Fruit fly (Drosophila melanogaster) whole organism, embryonic: ENCODE measurements around the gene CG31612.

Experiments
- B-H1 ChIP-seq: fragments of 200-800 bp; sonication (Bioruptor generic); IDR thresholded peaks from 3 replicates; pipeline ENCODE4 v1.3.6; 2022; ENCODE audit warnings: missing biosample characterization, missing genetic modification characterization
- Blimp-1 ChIP-seq: fragments of 200-800 bp; sonication (Bioruptor generic); optimal IDR thresholded peaks from 3 replicates; lab custom pipeline; 2018; ENCODE audit warnings: missing biosample characterization, missing genetic modification characterization, mild to moderate bottlenecking, moderate library complexity, missing genetic modification reagents
- CG10543 ChIP-seq: fragments of 200-800 bp; sonication (Bioruptor generic); optimal IDR thresholded peaks from 3 replicates; lab custom pipeline; 2017; ENCODE audit warnings: missing biosample characterization, mild to moderate bottlenecking, missing genetic modification characterization, moderate library complexity
- CG11723 ChIP-seq: fragments of 200-800 bp; sonication (Bioruptor generic); optimal IDR thresholded peaks from 2 replicates; lab custom pipeline; 2017; ENCODE audit warnings: missing biosample characterization, mild to moderate bottlenecking, missing genetic modification characterization
- CG12744 ChIP-seq: fragments of 200-800 bp; sonication (Bioruptor generic); optimal IDR thresholded peaks from 2 replicates; lab custom pipeline; 2016; ENCODE audit warnings: missing biosample characterization, missing genetic modification characterization
- CG13424 ChIP-seq: fragments of 200-800 bp; sonication (Bioruptor generic); optimal IDR thresholded peaks from 2 replicates; lab custom pipeline; 2019; ENCODE audit warnings: missing biosample characterization, mild to moderate bottlenecking, missing genetic modification characterization, moderate library complexity
- CG17328 ChIP-seq: fragments of 200-800 bp; sonication (Bioruptor generic); IDR thresholded peaks from 2 replicates; pipeline ENCODE4 v1.3.6; 2022; ENCODE audit warnings: missing biosample characterization, missing genetic modification characterization
- CG17361 ChIP-seq: fragments of 200-800 bp; sonication (Bioruptor generic); IDR thresholded peaks from 3 replicates; pipeline ENCODE4 v1.3.6; 2022; ENCODE audit warnings: missing biosample characterization, missing genetic modification characterization
- CG18599 ChIP-seq: fragments of 200-800 bp; sonication (Bioruptor generic); optimal IDR thresholded peaks from 3 replicates; lab custom pipeline; 2017; ENCODE audit warnings: missing biosample characterization, missing genetic modification characterization, mild to moderate bottlenecking, moderate library complexity, missing genetic modification reagents
- CG18619 ChIP-seq: fragments of 200-800 bp; sonication (Bioruptor generic); optimal IDR thresholded peaks from 3 replicates; lab custom pipeline; 2017; ENCODE audit warnings: missing biosample characterization, mild to moderate bottlenecking, missing genetic modification characterization
- CG2199 ChIP-seq: fragments of 200-800 bp; sonication (Bioruptor generic); IDR thresholded peaks from 3 replicates; pipeline ENCODE4 v1.3.6; 2022; ENCODE audit warnings: missing biosample characterization, missing genetic modification characterization
- CG2875 ChIP-seq: fragments of 200-800 bp; sonication (Bioruptor generic); optimal IDR thresholded peaks from 2 replicates; lab custom pipeline; 2017; ENCODE audit warnings: missing biosample characterization, mild to moderate bottlenecking, missing genetic modification characterization, missing genetic modification reagents
- CG30020 ChIP-seq: fragments of 200-800 bp; optimal IDR thresholded peaks from 2 replicates; lab custom pipeline; 2019; ENCODE audit warnings: missing biosample characterization, mild to moderate bottlenecking, missing genetic modification characterization, moderate library complexity
- CG4404 ChIP-seq: fragments of 200-800 bp; sonication (Bioruptor generic); IDR thresholded peaks from 2 replicates; pipeline ENCODE4 v1.3.6; 2022; ENCODE audit warnings: missing biosample characterization, missing genetic modification characterization
- CG4854 ChIP-seq: fragments of 200-800 bp; sonication (Bioruptor generic); optimal IDR thresholded peaks from 2 replicates; lab custom pipeline; 2016; ENCODE audit warnings: missing biosample characterization, missing genetic modification characterization, inconsistent platforms
- CG7963 ChIP-seq: fragments of 200-800 bp; sonication (Bioruptor generic); IDR thresholded peaks from 3 replicates; pipeline ENCODE4 v1.3.6; 2022; ENCODE audit warnings: missing biosample characterization, missing genetic modification characterization; ENCODE audit not compliant: partially characterized antibody
- CG8478 ChIP-seq: fragments of >200 bp; optimal IDR thresholded peaks from 2 replicates; lab custom pipeline; 2018
- CG9215 ChIP-seq: fragments of 200-800 bp; sonication (Bioruptor generic); IDR thresholded peaks from 2 replicates; pipeline ENCODE4 v1.3.6; 2022; ENCODE audit warnings: missing biosample characterization, missing genetic modification characterization
- CG9437 ChIP-seq: fragments of 200-800 bp; sonication (Bioruptor generic); optimal IDR thresholded peaks from 2 replicates; lab custom pipeline; 2018; ENCODE audit warnings: missing biosample characterization, mild to moderate bottlenecking, missing genetic modification characterization
- D19A ChIP-seq: fragments of 200-800 bp; optimal IDR thresholded peaks from 3 replicates; lab custom pipeline; 2019; ENCODE audit warnings: missing biosample characterization, mild to moderate bottlenecking, missing genetic modification characterization, moderate library complexity
- Fer3 ChIP-seq: fragments of 200-800 bp; sonication (Bioruptor generic); optimal IDR thresholded peaks from 2 replicates; lab custom pipeline; 2018; ENCODE audit warnings: missing biosample characterization, mild to moderate bottlenecking, missing genetic modification characterization, moderate library complexity
- Hr51 ChIP-seq, 2 experiments: fragments of 200-800 bp; sonication (Bioruptor generic); optimal IDR thresholded peaks; 2 replicates in 1 of 2; 3 replicates in 1 of 2; lab custom pipeline; 2016 to 2018; ENCODE audit warnings: missing biosample characterization in 2 of 2, missing genetic modification characterization in 2 of 2, mild to moderate bottlenecking in 1 of 2, moderate library complexity in 1 of 2
- Six4 ChIP-seq: fragments of 200-800 bp; sonication (Bioruptor generic); optimal IDR thresholded peaks from 2 replicates; lab custom pipeline; 2016; ENCODE audit warnings: missing biosample characterization, missing genetic modification characterization
- Stat92E ChIP-seq, 3 experiments: fragments of >200 bp in 2 of 3; fragments of 200-800 bp in 1 of 3; sonication (Bioruptor generic) in 1 of 3; optimal IDR thresholded peaks; 2 replicates each; lab custom pipeline; 2017 to 2019; ENCODE audit warnings: missing biosample characterization in 3 of 3, missing genetic modification characterization in 3 of 3, mild to moderate bottlenecking in 1 of 3, moderate library complexity in 1 of 3
- TFAM ChIP-seq: fragments of 200-800 bp; sonication (Bioruptor generic); optimal IDR thresholded peaks from 2 replicates; lab custom pipeline; 2017; ENCODE audit warnings: missing biosample characterization, missing genetic modification characterization, inconsistent platforms
- Usf ChIP-seq: fragments of 200-800 bp; sonication (Bioruptor generic); optimal IDR thresholded peaks from 2 replicates; lab custom pipeline; 2017; ENCODE audit warnings: missing genotype, missing biosample characterization, missing genetic modification characterization
- ap ChIP-seq: fragments of 200-800 bp; sonication (Bioruptor generic); IDR thresholded peaks from 2 replicates; pipeline ENCODE4 v1.3.6; 2022; ENCODE audit warnings: missing biosample characterization, missing genetic modification characterization
- bab2 ChIP-seq: fragments of 200-800 bp; sonication (Bioruptor generic); optimal IDR thresholded peaks from 2 replicates; lab custom pipeline; 2016; ENCODE audit warnings: missing biosample characterization, missing genetic modification characterization
- chif ChIP-seq, 2 experiments: fragments of 200-800 bp; sonication (Bioruptor generic); optimal IDR thresholded peaks; 3 replicates each; lab custom pipeline; 2016; ENCODE audit warnings: missing biosample characterization in 2 of 2, missing genetic modification characterization in 2 of 2
- grn ChIP-seq: fragments of 200-800 bp; sonication (Bioruptor generic); optimal IDR thresholded peaks from 3 replicates; lab custom pipeline; 2017; ENCODE audit warnings: missing biosample characterization, missing genetic modification characterization
- ind ChIP-seq: fragments of 200-800 bp; sonication (Bioruptor generic); optimal IDR thresholded peaks from 3 replicates; lab custom pipeline; 2016; ENCODE audit warnings: missing biosample characterization, missing genetic modification characterization
- kay ChIP-seq: fragments of 200-800 bp; sonication (Bioruptor generic); optimal IDR thresholded peaks from 2 replicates; lab custom pipeline; 2016; ENCODE audit warnings: missing biosample characterization, missing genetic modification characterization
- ken ChIP-seq: fragments of 200-800 bp; sonication (Bioruptor generic); IDR thresholded peaks from 3 replicates; pipeline ENCODE4 v1.3.6; 2022; ENCODE audit warnings: missing biosample characterization, missing genetic modification characterization
- lmd ChIP-seq: fragments of 200-800 bp; sonication (Bioruptor generic); IDR thresholded peaks from 2 replicates; pipeline ENCODE4 v1.3.6; 2022; ENCODE audit warnings: missing biosample characterization, missing genetic modification characterization
- lov ChIP-seq, 2 experiments: fragments of 200-800 bp in 1 of 2; fragments of >200 bp in 1 of 2; sonication (Bioruptor generic) in 1 of 2; IDR thresholded peaks in 1 of 2; optimal IDR thresholded peaks in 1 of 2; 2 replicates in 1 of 2; 3 replicates in 1 of 2; pipeline versions ENCODE4 v1.3.6 to Lab custom; 2017 to 2022; ENCODE audit warnings: missing biosample characterization in 1 of 2, missing genetic modification characterization in 1 of 2
- mirr ChIP-seq: fragments of 200-800 bp; sonication (Bioruptor generic); optimal IDR thresholded peaks from 3 replicates; lab custom pipeline; 2018; ENCODE audit warnings: missing biosample characterization, mild to moderate bottlenecking, missing genetic modification characterization
- nerfin-2 ChIP-seq: fragments of 200-800 bp; sonication (Bioruptor generic); IDR thresholded peaks from 2 replicates; pipeline ENCODE4 v1.3.6; 2022; ENCODE audit warnings: missing biosample characterization, missing genetic modification characterization; ENCODE audit not compliant: partially characterized antibody
- prd ChIP-seq, 3 experiments: fragments of >200 bp in 2 of 3; fragments of 200-800 bp in 1 of 3; sonication (Bioruptor generic) in 1 of 3; optimal IDR thresholded peaks in 2 of 3; IDR thresholded peaks in 1 of 3; 2 replicates in 2 of 3; 3 replicates in 1 of 3; pipeline versions ENCODE4 v1.3.6 to Lab custom; 2017 to 2022; ENCODE audit warnings: missing biosample characterization in 1 of 3, missing genetic modification characterization in 1 of 3
- psq ChIP-seq: fragments of 200-800 bp; sonication (Bioruptor generic); optimal IDR thresholded peaks from 2 replicates; lab custom pipeline; 2017; ENCODE audit warnings: missing biosample characterization, missing genetic modification characterization
- ro ChIP-seq: fragments of 200-800 bp; sonication (Bioruptor generic); IDR thresholded peaks from 2 replicates; pipeline ENCODE4 v1.3.6; 2022; ENCODE audit warnings: missing biosample characterization, missing genetic modification characterization
- seq ChIP-seq: fragments of 200-800 bp; sonication (Bioruptor generic); IDR thresholded peaks from 2 replicates; pipeline ENCODE4 v1.3.6; 2022; ENCODE audit warnings: missing biosample characterization, missing genetic modification characterization
- slou ChIP-seq: fragments of 200-800 bp; sonication (Bioruptor generic); optimal IDR thresholded peaks from 3 replicates; lab custom pipeline; 2016; ENCODE audit warnings: missing biosample characterization, missing genetic modification characterization
- sob ChIP-seq: fragments of 200-800 bp; sonication (Bioruptor generic); IDR thresholded peaks from 2 replicates; pipeline ENCODE4 v1.3.6; 2022; ENCODE audit warnings: missing biosample characterization, missing genetic modification characterization
- sr ChIP-seq: fragments of 200-800 bp; sonication (Bioruptor generic); IDR thresholded peaks from 3 replicates; pipeline ENCODE4 v1.3.6; 2022; ENCODE audit warnings: missing biosample characterization, missing genetic modification characterization
- stwl ChIP-seq: fragments of 200-800 bp; sonication (Bioruptor generic); optimal IDR thresholded peaks from 3 replicates; lab custom pipeline; 2018; ENCODE audit warnings: missing biosample characterization, mild to moderate bottlenecking, missing genetic modification characterization, moderate library complexity
- tll ChIP-seq, 2 experiments: fragments of 200-800 bp in 1 of 2; fragments of >200 bp in 1 of 2; sonication (Bioruptor generic) in 1 of 2; optimal IDR thresholded peaks; 2 replicates each; lab custom pipeline; 2017 to 2019; ENCODE audit warnings: missing biosample characterization in 2 of 2, missing genetic modification characterization in 2 of 2, mild to moderate bottlenecking in 1 of 2, moderate library complexity in 1 of 2
- unpg ChIP-seq: fragments of 200-800 bp; sonication (Bioruptor generic); optimal IDR thresholded peaks from 3 replicates; lab custom pipeline; 2018; ENCODE audit warnings: missing biosample characterization, mild to moderate bottlenecking, missing genetic modification characterization, moderate library complexity
- wor ChIP-seq: fragments of 200-800 bp; sonication (Bioruptor generic); IDR thresholded peaks from 2 replicates; pipeline ENCODE4 v1.3.6; 2022; ENCODE audit warnings: missing biosample characterization, missing genetic modification characterization

Gene CG31612

DNA sequence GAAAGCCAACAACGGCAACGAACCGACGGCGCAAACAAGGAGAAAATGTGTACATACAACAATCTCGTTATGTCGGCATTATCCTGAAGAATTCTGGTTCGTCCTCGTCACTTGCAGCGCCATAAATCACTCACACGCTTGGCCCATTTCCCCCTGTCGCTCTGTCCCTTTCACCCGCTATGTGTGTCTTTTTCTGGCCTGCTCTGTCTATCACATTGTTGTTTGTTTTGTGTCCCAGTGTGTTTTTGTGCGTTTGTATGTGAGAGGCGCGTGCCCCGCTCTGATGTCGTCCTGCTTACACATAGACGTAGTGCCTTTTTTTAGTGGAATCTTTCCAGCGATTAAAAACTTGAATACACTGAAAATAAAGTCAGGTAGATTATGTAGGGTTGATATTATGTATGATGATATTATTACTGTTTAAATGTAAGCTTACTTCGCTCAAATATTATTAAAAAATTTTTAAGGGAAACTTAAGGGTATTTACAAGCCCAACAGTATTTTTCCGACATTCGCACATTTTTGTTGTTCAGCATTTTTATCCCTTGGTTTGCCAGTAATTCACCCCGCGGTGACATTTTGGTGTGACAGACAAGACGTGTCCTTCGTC, 5.7 kb downstream of the CG31612 start (continued):
- TF ChIP-seq tll (GFP tag; optimal IDR thresholded peaks at IDR 0.05; lab: Kevin White, UChicago) (peak in 1 of 2 experiments; percentile 46), CG10543 (GFP tag; lab: Kevin White, UChicago) (peak; percentile 20), CG2199 (0 out of 3 replicates have a peak, but pooled peaks have one; percentile 35), ro (GFP tag; lab: Robert Waterston, UW) (no peak), sob (GFP tag; lab: Robert Waterston, UW) (no peak), Fer3 (tag; lab: Kevin White, UChicago) (no peak), grn (no peak), lov (optimal IDR thresholded peaks at IDR 0.05; lab: Kevin White, UChicago) (no peak), lov (GFP tag; IDR thresholded peaks at IDR 0.05; lab: Robert Waterston, UW) (0 out of 3 replicates have a peak, but pooled peaks have one; percentile 11), kay (GFP tag; lab: Kevin White, UChicago) (no peak), mirr (GFP tag; lab: Kevin White, UChicago) (peak; percentile 34), CG30020 (tag; lab: Kevin White, UChicago) (no peak), CG8478 (lab: Kevin White, UChicago) (no peak), stwl (tag; lab: Kevin White, UChicago) (no peak), CG18599 (peak; percentile 67), sr (GFP tag; lab: Robert Waterston, UW) (no peak), CG18619 (GFP tag; lab: Kevin White, UChicago) (no peak), CG7963 (no peak), CG13424 (tag; lab: Kevin White, UChicago) (peak; percentile 27)

DNA sequence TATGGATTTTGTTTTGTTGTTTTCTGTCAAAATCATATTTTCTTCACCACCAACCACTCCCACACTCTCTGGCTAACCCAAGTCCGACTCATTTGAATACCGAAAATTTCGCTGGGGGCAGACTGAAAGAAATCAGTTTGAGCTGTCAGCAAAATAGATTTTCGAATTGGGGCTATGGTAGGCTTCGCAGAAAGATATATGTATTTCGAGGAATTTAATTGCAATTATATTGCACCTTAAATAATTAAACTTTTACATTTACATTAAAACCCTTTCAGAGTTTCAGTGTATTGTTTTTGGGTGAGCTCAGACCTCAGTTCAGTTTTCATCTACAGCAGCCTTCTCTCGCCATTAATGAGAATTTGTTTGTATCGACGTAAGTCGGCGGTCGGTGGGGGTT, 8.3 kb downstream of the CG31612 start:
- TF ChIP-seq slou (GFP tag; lab: Kevin White, UChicago) (no peak), ind (GFP tag; lab: Kevin White, UChicago) (peak; percentile 44), seq (GFP tag; lab: Robert Waterston, UW) (peak; percentile 52), CG4404 (no peak), B-H1 (peak; percentile 29; the same call in 2 of the 3 replicates), psq (no peak), D19A (tag; lab: Kevin White, UChicago) (peak; percentile 57), CG11723 (no peak), prd (optimal IDR thresholded peaks at IDR 0.05; lab: Kevin White, UChicago) (no peak), prd (GFP tag; IDR thresholded peaks at IDR 0.05; lab: Robert Waterston, UW) (peak; percentile 67; the same call in 2 of the 3 replicates), TFAM (no peak), ap (GFP tag; lab: Robert Waterston, UW) (no peak), Blimp-1 (GFP tag; lab: Kevin White, UChicago) (peak; percentile 64), bab2 (GFP tag; lab: Kevin White, UChicago) (peak; percentile 54), CG2875 (GFP tag; lab: Kevin White, UChicago) (peak; percentile 23), CG9215 (GFP tag; lab: Robert Waterston, UW) (no peak), Usf (GFP tag; lab: Kevin White, UChicago) (no peak), CG9437 (no peak), wor (GFP tag; lab: Robert Waterston, UW) (peak; percentile 60), chif (GFP tag; optimal IDR thresholded peaks at IDR 0.05; lab: Kevin White, UChicago) (peak; percentile 13 to 50), nerfin-2 (GFP tag; lab: Robert Waterston, UW) (no peak), lmd (GFP tag; lab: Robert Waterston, UW) (peak; percentile 61), Hr51 (GFP tag; optimal IDR thresholded peaks at IDR 0.05; lab: Kevin White, UChicago) (peak; percentile 29 to 64), Six4 (GFP tag; lab: Kevin White, UChicago) (peak; percentile 6), CG17361 (GFP tag; lab: Robert Waterston, UW) (peak; percentile 63; the same call in 2 of the 3 replicates), ken (GFP tag; lab: Robert Waterston, UW) (peak; percentile 45; the same call in 1 of the 3 replicates), unpg (peak; percentile 54), CG12744 (GFP tag; lab: Kevin White, UChicago) (no peak), CG17328 (peak; percentile 60), CG4854 (no peak), Stat92E (GFP tag; optimal IDR thresholded peaks at IDR 0.05; lab: Kevin White, UChicago) (no peak)
